Worm (Caenorhabditis elegans) whole organism, L4/young adult: ENCODE results near the gene gly-8.

ENCODE experiments used
- dao-5 ChIP-seq: sonication (generic microtip); optimal IDR thresholded peaks from 2 replicates; lab custom pipeline; 2016; ENCODE audit warnings: missing genotype, missing genetic modification characterization, moderate library complexity, missing compliant biosample characterization
- him-1 ChIP-seq: sonication (generic microtip); optimal IDR thresholded peaks from 2 replicates; lab custom pipeline; 2016; ENCODE audit warnings: missing genotype, missing genetic modification reagents, missing genetic modification characterization, missing compliant biosample characterization

ce11 chrIII:11624838-11625292, at the start of gene gly-8:
- TF ChIP-seq him-1, result no peak
- no peak for TF ChIP-seq dao-5 (tag; lab: Kevin White, UChicago)
